Worm (Caenorhabditis elegans) whole organism, young adult: ENCODE measurements around the gene aex-3.

Source experiments
- B0019.2 ChIP-seq: fragments of 200-800 bp; sonication (Bioruptor generic); conservative IDR thresholded peaks from 2 replicates; pipeline ENCODE4 v1.3.6; 2022; ENCODE audit warnings: missing genetic modification reagents, missing genetic modification characterization, missing compliant biosample characterization
- C06A6.2 ChIP-seq: fragments of 200-800 bp; sonication (Bioruptor generic); conservative IDR thresholded peaks from 2 replicates; pipeline ENCODE4 v1.3.6; 2022; ENCODE audit warnings: missing genetic modification characterization, missing compliant biosample characterization
- C17E4.6 ChIP-seq: fragments of 200-800 bp; sonication (Bioruptor generic); IDR thresholded peaks from 2 replicates; pipeline ENCODE4 v1.3.6; 2022; ENCODE audit warnings: missing genetic modification reagents, missing genetic modification characterization, missing compliant biosample characterization
- F10E7.11 ChIP-seq: sonication (generic microtip); optimal IDR thresholded peaks from 2 replicates; lab custom pipeline; 2017; ENCODE audit warnings: mild to moderate bottlenecking, missing genetic modification characterization, moderate library complexity, missing compliant biosample characterization
- F22D6.2 ChIP-seq: sonication (generic microtip); optimal IDR thresholded peaks from 2 replicates; lab custom pipeline; 2016; ENCODE audit warnings: mild to moderate bottlenecking, missing genetic modification characterization, missing compliant biosample characterization
- F33H1.4 ChIP-seq: fragments of 200-800 bp; sonication (Bioruptor generic); IDR thresholded peaks from 2 replicates; pipeline ENCODE4 v1.3.6; 2022; ENCODE audit warnings: missing genetic modification reagents, missing genetic modification characterization, missing compliant biosample characterization
- F52B5.7 ChIP-seq: sonication (generic microtip); optimal IDR thresholded peaks from 2 replicates; lab custom pipeline; 2016; ENCODE audit warnings: mild to moderate bottlenecking, missing genetic modification characterization, missing compliant biosample characterization
- F57A8.1 ChIP-seq: fragments of 200-800 bp; sonication (Bioruptor generic); optimal IDR thresholded peaks from 2 replicates; lab custom pipeline; 2018; ENCODE audit warnings: mild to moderate bottlenecking, missing genetic modification characterization, moderate library complexity, missing compliant biosample characterization
- K11D2.4 ChIP-seq: fragments of 200-800 bp; sonication (Bioruptor generic); IDR thresholded peaks from 2 replicates; pipeline ENCODE4 v1.3.6; 2022; ENCODE audit warnings: missing genetic modification reagents, missing genetic modification characterization, missing compliant biosample characterization
- T07F8.4 ChIP-seq: sonication (generic microtip); optimal IDR thresholded peaks from 2 replicates; lab custom pipeline; 2016; ENCODE audit warnings: mild to moderate bottlenecking, missing genetic modification characterization, moderate library complexity, missing compliant biosample characterization
- T26A5.8 ChIP-seq: sonication (generic microtip); optimal IDR thresholded peaks from 2 replicates; lab custom pipeline; 2016; ENCODE audit warnings: missing genetic modification characterization, missing compliant biosample characterization
- Y53G8AR.9 ChIP-seq: fragments of 200-800 bp; sonication (Bioruptor generic); conservative IDR thresholded peaks from 2 replicates; pipeline ENCODE4 v1.3.6; 2022; ENCODE audit warnings: missing genetic modification reagents, missing genetic modification characterization, missing compliant biosample characterization
- Y79H2A.3 ChIP-seq: fragments of 200-800 bp; sonication (Bioruptor generic); conservative IDR thresholded peaks from 2 replicates; pipeline ENCODE4 v1.3.6; 2022; ENCODE audit warnings: missing genetic modification reagents, missing genetic modification characterization, missing compliant biosample characterization
- atf-7 ChIP-seq: sonication (generic microtip); optimal IDR thresholded peaks from 2 replicates; lab custom pipeline; 2017; ENCODE audit warnings: mild to moderate bottlenecking, missing genetic modification characterization, missing compliant biosample characterization
- attf-6 ChIP-seq: fragments of 200-800 bp; sonication (Bioruptor generic); IDR thresholded peaks from 2 replicates; pipeline ENCODE4 v1.3.6; 2022; ENCODE audit warnings: missing genetic modification reagents, missing genetic modification characterization, missing compliant biosample characterization
- ccch-3 ChIP-seq: fragments of 200-800 bp; sonication (Bioruptor generic); optimal IDR thresholded peaks from 2 replicates; lab custom pipeline; 2018; ENCODE audit warnings: mild to moderate bottlenecking, missing genetic modification characterization, missing compliant biosample characterization
- cebp-1 ChIP-seq, 2 experiments: fragments of 200-800 bp in 1 of 2; sonication (Bioruptor generic) in 1 of 2; sonication (generic microtip) in 1 of 2; IDR thresholded peaks in 1 of 2; optimal IDR thresholded peaks in 1 of 2; 2 replicates each; pipeline versions ENCODE4 v1.3.6 to Lab custom; 2017 to 2022; ENCODE audit warnings: missing compliant biosample characterization in 2 of 2, missing genetic modification characterization in 2 of 2, mild to moderate bottlenecking in 1 of 2, missing genetic modification reagents in 1 of 2, moderate library complexity in 1 of 2
- cebp-2 ChIP-seq: fragments of 200-800 bp; sonication (Bioruptor generic); IDR thresholded peaks from 2 replicates; pipeline ENCODE4 v1.3.6; 2022; ENCODE audit warnings: missing genetic modification characterization, missing compliant biosample characterization
- ceh-91 ChIP-seq: fragments of 200-800 bp; sonication (Bioruptor generic); IDR thresholded peaks from 2 replicates; pipeline ENCODE4 v1.3.6; 2022; ENCODE audit warnings: missing genetic modification reagents, missing genetic modification characterization, missing compliant biosample characterization
- chd-7 ChIP-seq: sonication (generic microtip); optimal IDR thresholded peaks from 2 replicates; lab custom pipeline; 2016; ENCODE audit warnings: mild to moderate bottlenecking, missing genetic modification characterization, moderate library complexity, missing compliant biosample characterization
- dpl-1 ChIP-seq: fragments of 150-350 bp; optimal IDR thresholded peaks from 2 replicates; lab custom pipeline; 2014; ENCODE audit warnings: missing biosample characterization, missing genetic modification reagents, missing genetic modification characterization
- egrh-3 ChIP-seq: fragments of 200-800 bp; sonication (Bioruptor generic); IDR thresholded peaks from 2 replicates; pipeline ENCODE4 v1.3.6; 2022; ENCODE audit warnings: missing genetic modification reagents, missing genetic modification characterization, missing compliant biosample characterization
- ekl-4 ChIP-seq: fragments of 200-800 bp; sonication (Bioruptor generic); IDR thresholded peaks from 2 replicates; pipeline ENCODE4 v1.3.6; 2022; ENCODE audit warnings: missing genetic modification reagents, missing genetic modification characterization, missing compliant biosample characterization
- ets-4 ChIP-seq: fragments of 200-800 bp; sonication (Bioruptor generic); optimal IDR thresholded peaks from 2 replicates; lab custom pipeline; 2018; ENCODE audit warnings: mild to moderate bottlenecking, missing genetic modification characterization, missing compliant biosample characterization
- him-1 ChIP-seq: sonication (generic microtip); optimal IDR thresholded peaks from 2 replicates; lab custom pipeline; 2016; ENCODE audit warnings: missing genotype, missing genetic modification reagents, missing genetic modification characterization, missing compliant biosample characterization
- hlh-26 ChIP-seq: fragments of 200-800 bp; sonication (Bioruptor generic); conservative IDR thresholded peaks from 2 replicates; pipeline ENCODE4 v1.3.6; 2022; ENCODE audit warnings: missing genetic modification reagents, missing genetic modification characterization, missing compliant biosample characterization
- hmg-1.2 ChIP-seq: fragments of 200-800 bp; sonication (Bioruptor generic); IDR thresholded peaks from 2 replicates; pipeline ENCODE4 v1.3.6; 2022; ENCODE audit warnings: missing genetic modification reagents, missing genetic modification characterization, missing compliant biosample characterization
- hrde-1 ChIP-seq: sonication (generic microtip); optimal IDR thresholded peaks from 2 replicates; lab custom pipeline; 2016; ENCODE audit warnings: missing genetic modification characterization, mild to moderate bottlenecking, missing compliant biosample characterization, moderate library complexity, missing genotype, missing genetic modification reagents, borderline replicate concordance
- lag-1 ChIP-seq: fragments of 200-800 bp; sonication (Bioruptor generic); IDR thresholded peaks from 2 replicates; pipeline ENCODE4 v1.3.6; 2022; ENCODE audit warnings: missing genetic modification reagents, missing genetic modification characterization, missing compliant biosample characterization
- let-526 ChIP-seq: fragments of 200-800 bp; sonication (Bioruptor generic); IDR thresholded peaks from 2 replicates; pipeline ENCODE4 v1.3.6; 2022; ENCODE audit warnings: missing genetic modification reagents, missing genetic modification characterization, missing compliant biosample characterization
- lsl-1 ChIP-seq: fragments of 200-800 bp; sonication (Bioruptor generic); optimal IDR thresholded peaks from 2 replicates; lab custom pipeline; 2018; ENCODE audit warnings: mild to moderate bottlenecking, missing genetic modification characterization, moderate library complexity, missing compliant biosample characterization
- mcd-1 ChIP-seq: fragments of 200-800 bp; sonication (Bioruptor generic); IDR thresholded peaks from 2 replicates; pipeline ENCODE4 v1.3.6; 2022; ENCODE audit warnings: missing genetic modification reagents, missing genetic modification characterization, missing compliant biosample characterization
- mel-28 ChIP-seq: sonication (generic microtip); optimal IDR thresholded peaks from 2 replicates; lab custom pipeline; 2016; ENCODE audit warnings: borderline replicate concordance, mild to moderate bottlenecking, missing genetic modification characterization, missing compliant biosample characterization
- mes-4 ChIP-seq: sonication (generic microtip); optimal IDR thresholded peaks from 2 replicates; lab custom pipeline; 2016; ENCODE audit warnings: missing genotype, missing genetic modification characterization, missing compliant biosample characterization
- mxl-1 ChIP-seq: sonication (generic microtip); optimal IDR thresholded peaks from 2 replicates; lab custom pipeline; 2016; ENCODE audit warnings: missing genetic modification characterization, missing compliant biosample characterization
- nhr-120 ChIP-seq: fragments of 200-800 bp; sonication (Bioruptor generic); IDR thresholded peaks from 2 replicates; pipeline ENCODE4 v1.3.6; 2022; ENCODE audit warnings: missing genetic modification characterization, missing compliant biosample characterization
- nhr-27 ChIP-seq: fragments of 200-800 bp; sonication (Bioruptor generic); optimal IDR thresholded peaks from 2 replicates; lab custom pipeline; 2018; ENCODE audit warnings: mild to moderate bottlenecking, missing genetic modification characterization, moderate library complexity, missing compliant biosample characterization
- nhr-80 ChIP-seq: sonication (generic microtip); optimal IDR thresholded peaks from 2 replicates; lab custom pipeline; 2016; ENCODE audit warnings: missing genetic modification characterization, missing compliant biosample characterization
- pbrm-1 ChIP-seq: fragments of 200-800 bp; sonication (Bioruptor generic); IDR thresholded peaks from 2 replicates; pipeline ENCODE4 v1.3.6; 2022; ENCODE audit warnings: missing genetic modification reagents, missing genetic modification characterization, missing compliant biosample characterization
- rec-8 ChIP-seq, 2 experiments: sonication (generic microtip); optimal IDR thresholded peaks; 2 replicates each; lab custom pipeline; 2016; ENCODE audit warnings: mild to moderate bottlenecking in 2 of 2, missing genetic modification characterization in 2 of 2, missing genetic modification reagents in 2 of 2, missing genotype in 2 of 2, missing biosample characterization in 1 of 2, missing compliant biosample characterization in 1 of 2, moderate library complexity in 1 of 2
- sea-2 ChIP-seq: fragments of 200-800 bp; sonication (Bioruptor generic); IDR thresholded peaks from 2 replicates; pipeline ENCODE4 v1.3.6; 2022; ENCODE audit warnings: missing genetic modification characterization, missing compliant biosample characterization
- snpc-4 ChIP-seq, 5 experiments: fragments of 150-350 bp in 1 of 5; sonication (generic microtip) in 4 of 5; optimal IDR thresholded peaks; 2 replicates each; lab custom pipeline; 2014 to 2018; ENCODE audit warnings: missing genetic modification characterization in 5 of 5, missing biosample characterization in 3 of 5, antibody characterized with exemption in 2 of 5, mild to moderate bottlenecking in 2 of 5, missing compliant biosample characterization in 2 of 5, missing genotype in 2 of 5, moderate library complexity in 2 of 5, missing genetic modification reagents in 1 of 5
- tbp1 ChIP-seq: fragments of 200-800 bp; sonication (Bioruptor generic); optimal IDR thresholded peaks from 2 replicates; lab custom pipeline; 2018; ENCODE audit warnings: mild to moderate bottlenecking, missing genetic modification characterization, missing compliant biosample characterization
- unc-130 ChIP-seq: sonication (generic microtip); optimal IDR thresholded peaks from 2 replicates; lab custom pipeline; 2016; ENCODE audit warnings: missing genetic modification reagents, missing genetic modification characterization, missing compliant biosample characterization
- zfh-2 ChIP-seq: fragments of 200-800 bp; sonication (Bioruptor generic); conservative IDR thresholded peaks from 2 replicates; pipeline ENCODE4 v1.3.6; 2022; ENCODE audit warnings: missing genetic modification reagents, missing genetic modification characterization, missing compliant biosample characterization
- ztf-22 ChIP-seq: fragments of 200-800 bp; sonication (Bioruptor generic); optimal IDR thresholded peaks from 2 replicates; lab custom pipeline; 2018; ENCODE audit warnings: mild to moderate bottlenecking, missing genetic modification characterization, moderate library complexity, missing compliant biosample characterization
- ztf-3 ChIP-seq: fragments of 200-800 bp; sonication (Bioruptor generic); optimal IDR thresholded peaks from 2 replicates; lab custom pipeline; 2018; ENCODE audit warnings: mild to moderate bottlenecking, missing genetic modification characterization, missing compliant biosample characterization

Gene aex-3

ce11 chrX:806515-806914 lies 47.0 kb upstream of the aex-3 start (continued):
- TF ChIP-seq atf-7 (tag; lab: Kevin White, UChicago) = peak; percentile 98
- no peak for TF ChIP-seq ceh-91 (GFP tag; lab: Robert Waterston, UW)
- TF ChIP-seq chd-7 (tag; lab: Kevin White, UChicago) = peak; percentile 93
- TF ChIP-seq Y53G8AR.9 (GFP tag; lab: Robert Waterston, UW) = peak; percentile 97
- TF ChIP-seq let-526 (GFP tag; lab: Robert Waterston, UW) = peak; percentile 79
- TF ChIP-seq ets-4 = peak; percentile 78
- TF ChIP-seq F57A8.1 = peak; percentile 94
- TF ChIP-seq hlh-26 = no peak
- TF ChIP-seq snpc-4 (GFP tag; optimal IDR thresholded peaks at IDR 0.05; lab: Kevin White, UChicago) = peak; percentile 60
- TF ChIP-seq snpc-4 (tag; optimal IDR thresholded peaks at IDR 0.05; lab: Kevin White, UChicago) = peak; percentile 78 to 90 (median 84)
- TF ChIP-seq cebp-2 (GFP tag; lab: Robert Waterston, UW) = peak; percentile 99
- TF ChIP-seq mel-28 (tag; lab: Kevin White, UChicago) = peak; percentile 70
- peak; percentile 95 for TF ChIP-seq ztf-3 (GFP tag; lab: Kevin White, UChicago)
- peak; percentile 97 for TF ChIP-seq pbrm-1 (GFP tag; lab: Robert Waterston, UW)
- TF ChIP-seq nhr-80 (tag; lab: Kevin White, UChicago) = peak; percentile 97
- TF ChIP-seq F52B5.7 (tag; lab: Kevin White, UChicago) = peak; percentile 80
- TF ChIP-seq zfh-2 (GFP tag; lab: Robert Waterston, UW) = no peak
- peak; percentile 90 for TF ChIP-seq T07F8.4 (tag; lab: Kevin White, UChicago)
- TF ChIP-seq lsl-1 (GFP tag; lab: Kevin White, UChicago) = no peak
- TF ChIP-seq F10E7.11 (tag; lab: Kevin White, UChicago) = peak; percentile 90
- TF ChIP-seq him-1 (tag; lab: Kevin White, UChicago) = no peak
- 0 out of 2 replicates have a peak, but pooled peaks have one; percentile 36 for TF ChIP-seq nhr-120 (GFP tag; lab: Robert Waterston, UW)
- no peak for TF ChIP-seq Y79H2A.3 (GFP tag; lab: Robert Waterston, UW)
- TF ChIP-seq hmg-1.2 (GFP tag; lab: Robert Waterston, UW) = peak; percentile 91
- TF ChIP-seq unc-130 = no peak
- no peak for TF ChIP-seq mes-4 (tag; lab: Kevin White, UChicago)
- peak; percentile 79 for TF ChIP-seq tbp1 (GFP tag; lab: Kevin White, UChicago)
- TF ChIP-seq mxl-1 (tag; lab: Kevin White, UChicago) = no peak
- TF ChIP-seq attf-6 = no peak
- peak; percentile 92 for TF ChIP-seq lag-1 (GFP tag; lab: Robert Waterston, UW)
- TF ChIP-seq F22D6.2 = peak; percentile 93
- peak; percentile 95 for TF ChIP-seq C06A6.2 (GFP tag; lab: Robert Waterston, UW)
- TF ChIP-seq egrh-3 (GFP tag; lab: Robert Waterston, UW) = peak; percentile 55
- peak; percentile 93 for TF ChIP-seq ztf-22 (GFP tag; lab: Kevin White, UChicago)
- TF ChIP-seq sea-2 = no peak
- peak; percentile 92 for TF ChIP-seq mcd-1 (GFP tag; lab: Robert Waterston, UW)
- 0 out of 2 replicates have a peak, but pooled peaks have one; percentile 13 for TF ChIP-seq F33H1.4
- TF ChIP-seq ekl-4 = peak; percentile 90
- TF ChIP-seq nhr-27 (tag; lab: Kevin White, UChicago) = peak; percentile 88
- peak; percentile 74; the same call in 1 of the 2 replicates for TF ChIP-seq C17E4.6
- TF ChIP-seq B0019.2 (GFP tag; lab: Robert Waterston, UW) = no peak
- peak; percentile 35 for TF ChIP-seq dpl-1 (GFP tag; lab: Kevin White, UChicago)
- TF ChIP-seq T26A5.8 (tag; lab: Kevin White, UChicago) = no peak
- peak; percentile 86 for TF ChIP-seq cebp-1 (GFP tag; IDR thresholded peaks at IDR 0.05; lab: Robert Waterston, UW)
- peak; percentile 97 for TF ChIP-seq cebp-1 (tag; optimal IDR thresholded peaks at IDR 0.05; lab: Kevin White, UChicago)
- peak; percentile 68 for TF ChIP-seq ccch-3 (GFP tag; lab: Kevin White, UChicago)
- peak; percentile 98 for TF ChIP-seq K11D2.4 (GFP tag; lab: Robert Waterston, UW)
- TF ChIP-seq hrde-1 = peak; percentile 22
- peak in 1 of 2 experiments; percentile 67 for TF ChIP-seq rec-8 (tag; optimal IDR thresholded peaks at IDR 0.05; lab: Kevin White, UChicago)
